Worm (Caenorhabditis elegans) whole organism, L2 larva: ENCODE results near the gene pas-2.

Source experiments
- ZK546.5 ChIP-seq: sonication (generic microtip); optimal IDR thresholded peaks from 2 replicates; lab custom pipeline; 2017; ENCODE audit warnings: missing biosample characterization, missing genetic modification characterization
- blmp-1 ChIP-seq: sonication (generic microtip); optimal IDR thresholded peaks from 2 replicates; lab custom pipeline; 2017; ENCODE audit warnings: missing genetic modification characterization, mild to moderate bottlenecking, missing compliant biosample characterization, antibody characterized with exemption, moderate library complexity; ENCODE audit not compliant: insufficient read depth
- elt-3 ChIP-seq: sonication (generic microtip); optimal IDR thresholded peaks from 2 replicates; lab custom pipeline; 2017; ENCODE audit warnings: missing biosample characterization, missing genetic modification characterization
- lin-11 ChIP-seq: fragments of 150-350 bp; sonication (generic microtip); optimal IDR thresholded peaks from 2 replicates; lab custom pipeline; 2014; ENCODE audit warnings: missing biosample characterization, missing genetic modification characterization, inconsistent platforms, mixed read lengths
- lin-13 ChIP-seq: fragments of 150-350 bp; optimal IDR thresholded peaks from 2 replicates; lab custom pipeline; 2014; ENCODE audit warnings: missing biosample characterization, missing genetic modification reagents, missing genetic modification characterization
- lin-39 ChIP-seq: fragments of 150-350 bp; optimal IDR thresholded peaks from 2 replicates; lab custom pipeline; 2014; ENCODE audit warnings: missing biosample characterization, missing genetic modification reagents, missing genetic modification characterization
- nhr-129 ChIP-seq: fragments of 150-350 bp; optimal IDR thresholded peaks from 2 replicates; lab custom pipeline; 2014; ENCODE audit warnings: missing biosample characterization, missing genetic modification characterization
- peb-1 ChIP-seq: fragments of 150-350 bp; optimal IDR thresholded peaks from 2 replicates; lab custom pipeline; 2014; ENCODE audit warnings: missing biosample characterization, missing genetic modification characterization
- skn-1 ChIP-seq: sonication (generic microtip); optimal IDR thresholded peaks from 2 replicates; lab custom pipeline; 2017; ENCODE audit warnings: missing biosample characterization, missing genetic modification characterization
- sma-9 ChIP-seq, 2 experiments: fragments of 150-350 bp in 1 of 2; sonication (generic microtip) in 1 of 2; optimal IDR thresholded peaks; 2 replicates each; lab custom pipeline; 2014 to 2016; ENCODE audit warnings: missing genetic modification characterization in 2 of 2, mild to moderate bottlenecking in 1 of 2, missing biosample characterization in 1 of 2, missing compliant biosample characterization in 1 of 2, missing genetic modification reagents in 1 of 2, moderate library complexity in 1 of 2
- snpc-4 ChIP-seq: fragments of 150-350 bp; optimal IDR thresholded peaks from 2 replicates; lab custom pipeline; 2014; ENCODE audit warnings: missing biosample characterization, missing genetic modification characterization
- unc-39 ChIP-seq: fragments of 150-350 bp; optimal IDR thresholded peaks from 2 replicates; lab custom pipeline; 2014; ENCODE audit warnings: missing biosample characterization, missing genetic modification characterization
- unc-62 ChIP-seq: fragments of 150-350 bp; optimal IDR thresholded peaks from 2 replicates; lab custom pipeline; 2014; ENCODE audit warnings: missing biosample characterization, missing genetic modification reagents, missing genetic modification characterization
- zag-1 ChIP-seq: fragments of 150-350 bp; optimal IDR thresholded peaks from 2 replicates; lab custom pipeline; 2014; ENCODE audit warnings: missing biosample characterization, missing genetic modification characterization

ce11 chrV:10722595-10722994 lies 47.6 kb upstream of the pas-2 start:
- TF ChIP-seq skn-1 (tag; lab: Kevin White, UChicago) (no peak), blmp-1 (tag; lab: Kevin White, UChicago) (no peak), lin-13 (no peak), ZK546.5 (tag; lab: Kevin White, UChicago) (no peak), zag-1 (tag; lab: Kevin White, UChicago) (no peak), sma-9 (GFP tag; optimal IDR thresholded peaks at IDR 0.05; lab: Kevin White, UChicago) (peak; percentile 40), sma-9 (tag; optimal IDR thresholded peaks at IDR 0.05; lab: Kevin White, UChicago) (no peak), nhr-129 (peak; percentile 42), elt-3 (tag; lab: Kevin White, UChicago) (no peak), lin-39 (tag; lab: Kevin White, UChicago) (no peak), snpc-4 (tag; lab: Kevin White, UChicago) (no peak), lin-11 (tag; lab: Kevin White, UChicago) (no peak), peb-1 (tag; lab: Kevin White, UChicago) (no peak), unc-39 (tag; lab: Kevin White, UChicago) (no peak), unc-62 (GFP tag; lab: Kevin White, UChicago) (no peak)
